Worm (Caenorhabditis elegans) whole organism, L1 larva: Measurements from ENCODE around the gene nhr-78.

Experiments used
- C04F5.9 ChIP-seq: sonication (generic microtip); optimal IDR thresholded peaks from 2 replicates; lab custom pipeline; 2016; ENCODE audit warnings: missing genetic modification characterization, missing compliant biosample characterization
- C34B4.2 ChIP-seq: sonication (generic microtip); optimal IDR thresholded peaks from 2 replicates; lab custom pipeline; 2017; ENCODE audit warnings: mild to moderate bottlenecking, missing genetic modification characterization, missing compliant biosample characterization
- aha-1 ChIP-seq: fragments of 150-350 bp; optimal IDR thresholded peaks from 2 replicates; lab custom pipeline; 2014; ENCODE audit warnings: missing biosample characterization, missing genetic modification characterization
- alr-1 ChIP-seq: fragments of 200-800 bp; sonication (Bioruptor generic); optimal IDR thresholded peaks from 2 replicates; lab custom pipeline; 2018; ENCODE audit warnings: borderline replicate concordance, mild to moderate bottlenecking, missing genetic modification characterization, missing compliant biosample characterization
- ceh-8 ChIP-seq: fragments of 200-800 bp; sonication (Bioruptor generic); optimal IDR thresholded peaks from 2 replicates; lab custom pipeline; 2018; ENCODE audit warnings: mild to moderate bottlenecking, missing genetic modification characterization, moderate library complexity, missing compliant biosample characterization
- ceh-82 ChIP-seq, 3 experiments: fragments of 150-350 bp in 1 of 3; sonication (generic microtip) in 2 of 3; optimal IDR thresholded peaks; 2 replicates each; lab custom pipeline; 2014 to 2017; ENCODE audit warnings: missing biosample characterization in 3 of 3, missing genetic modification characterization in 3 of 3
- ceh-88 ChIP-seq: fragments of 200-800 bp; sonication (Bioruptor generic); IDR thresholded peaks from 2 replicates; pipeline ENCODE4 v1.3.6; 2022; ENCODE audit warnings: missing genetic modification characterization, missing compliant biosample characterization
- dsc-1 ChIP-seq: sonication (generic microtip); optimal IDR thresholded peaks from 2 replicates; lab custom pipeline; 2016; ENCODE audit warnings: mild to moderate bottlenecking, missing genetic modification characterization, missing compliant biosample characterization
- efl-1 ChIP-seq, 4 experiments: fragments of 150-350 bp; optimal IDR thresholded peaks in 3 of 4; peaks in 1 of 4; 1 replicate in 1 of 4; 2 replicates in 3 of 4; lab custom pipeline; 2014; ENCODE audit warnings: missing biosample characterization in 2 of 4, missing genetic modification characterization in 2 of 4, missing genetic modification reagents in 2 of 4
- egl-27 ChIP-seq, 2 experiments: fragments of 150-350 bp in 1 of 2; sonication (generic microtip); optimal IDR thresholded peaks; 3 replicates each; lab custom pipeline; 2017 to 2018; ENCODE audit warnings: missing biosample characterization in 2 of 2, missing genetic modification characterization in 2 of 2, missing genetic modification reagents in 2 of 2
- ets-5 ChIP-seq: fragments of 200-800 bp; sonication (Bioruptor generic); IDR thresholded peaks from 2 replicates; pipeline ENCODE4 v1.3.6; 2022; ENCODE audit warnings: missing genetic modification characterization, missing compliant biosample characterization
- hlh-4 ChIP-seq: sonication (generic microtip); optimal IDR thresholded peaks from 2 replicates; lab custom pipeline; 2016; ENCODE audit warnings: mild to moderate bottlenecking, missing genetic modification characterization, missing compliant biosample characterization
- irx-1 ChIP-seq: sonication (generic microtip); optimal IDR thresholded peaks from 2 replicates; lab custom pipeline; 2016; ENCODE audit warnings: missing genetic modification characterization, missing compliant biosample characterization
- lin-14 ChIP-seq: fragments of 200-800 bp; sonication (Bioruptor generic); optimal IDR thresholded peaks from 2 replicates; lab custom pipeline; 2018; ENCODE audit warnings: mild to moderate bottlenecking, missing genetic modification characterization, moderate library complexity, missing compliant biosample characterization
- lin-15B ChIP-seq: fragments of 150-350 bp; sonication (generic microtip); optimal IDR thresholded peaks from 3 replicates; lab custom pipeline; 2014; ENCODE audit warnings: missing biosample characterization, missing genetic modification characterization
- lsy-2 ChIP-seq, 2 experiments: fragments of 150-350 bp; optimal IDR thresholded peaks; 2 replicates each; lab custom pipeline; 2014; ENCODE audit warnings: missing biosample characterization in 2 of 2, missing genetic modification characterization in 2 of 2
- mdl-1 ChIP-seq, 2 experiments: fragments of 150-350 bp; optimal IDR thresholded peaks; 2 replicates each; lab custom pipeline; 2014 to 2017; ENCODE audit warnings: missing biosample characterization in 2 of 2, missing genetic modification characterization in 2 of 2, inconsistent platforms in 1 of 2
- nhr-12 ChIP-seq: sonication (generic microtip); optimal IDR thresholded peaks from 2 replicates; lab custom pipeline; 2017; ENCODE audit warnings: missing biosample characterization, missing genetic modification characterization
- nhr-19 ChIP-seq: fragments of 200-800 bp; sonication (Bioruptor generic); conservative IDR thresholded peaks from 2 replicates; pipeline ENCODE4 v1.3.6; 2022; ENCODE audit warnings: missing genetic modification characterization, missing compliant biosample characterization
- nhr-20 ChIP-seq: sonication (generic microtip); optimal IDR thresholded peaks from 2 replicates; lab custom pipeline; 2016; ENCODE audit warnings: mild to moderate bottlenecking, missing genetic modification characterization, missing compliant biosample characterization
- pag-3 ChIP-seq: sonication (generic microtip); optimal IDR thresholded peaks from 2 replicates; lab custom pipeline; 2017; ENCODE audit warnings: missing genetic modification characterization, mild to moderate bottlenecking, missing compliant biosample characterization, antibody characterized with exemption, borderline replicate concordance; ENCODE audit not compliant: insufficient read depth
- skn-1 ChIP-seq: fragments of 150-350 bp; optimal IDR thresholded peaks from 2 replicates; lab custom pipeline; 2014; ENCODE audit warnings: missing biosample characterization, missing genetic modification characterization
- snu-23 ChIP-seq: sonication (generic microtip); optimal IDR thresholded peaks from 2 replicates; lab custom pipeline; 2016; ENCODE audit warnings: missing genetic modification characterization, missing compliant biosample characterization
- sptf-1 ChIP-seq: fragments of 150-350 bp; optimal IDR thresholded peaks from 2 replicates; lab custom pipeline; 2014; ENCODE audit warnings: missing biosample characterization, missing genetic modification characterization
- swsn-7 ChIP-seq: sonication (generic microtip); optimal IDR thresholded peaks from 2 replicates; lab custom pipeline; 2016; ENCODE audit warnings: missing genetic modification characterization, missing compliant biosample characterization
- tlp-1 ChIP-seq: fragments of 150-350 bp; optimal IDR thresholded peaks from 2 replicates; lab custom pipeline; 2014; ENCODE audit warnings: missing biosample characterization, missing genetic modification characterization
- unc-130 ChIP-seq: fragments of 150-350 bp; optimal IDR thresholded peaks from 2 replicates; lab custom pipeline; 2017; ENCODE audit warnings: missing biosample characterization, missing genetic modification characterization, inconsistent platforms
- unc-30 ChIP-seq: sonication (generic microtip); optimal IDR thresholded peaks from 2 replicates; lab custom pipeline; 2017; ENCODE audit warnings: missing biosample characterization, missing genetic modification characterization
- zag-1 ChIP-seq: fragments of 150-350 bp; optimal IDR thresholded peaks from 2 replicates; lab custom pipeline; 2014; ENCODE audit warnings: missing biosample characterization, missing genetic modification characterization
- zip-4 ChIP-seq: fragments of 200-800 bp; sonication (Bioruptor generic); optimal IDR thresholded peaks from 2 replicates; lab custom pipeline; 2018; ENCODE audit warnings: mild to moderate bottlenecking, missing genetic modification characterization, moderate library complexity, missing compliant biosample characterization
- ztf-4 ChIP-seq: fragments of 150-350 bp; optimal IDR thresholded peaks from 2 replicates; lab custom pipeline; 2014; ENCODE audit warnings: missing biosample characterization, missing genetic modification characterization

The nhr-78 gene

DNA sequence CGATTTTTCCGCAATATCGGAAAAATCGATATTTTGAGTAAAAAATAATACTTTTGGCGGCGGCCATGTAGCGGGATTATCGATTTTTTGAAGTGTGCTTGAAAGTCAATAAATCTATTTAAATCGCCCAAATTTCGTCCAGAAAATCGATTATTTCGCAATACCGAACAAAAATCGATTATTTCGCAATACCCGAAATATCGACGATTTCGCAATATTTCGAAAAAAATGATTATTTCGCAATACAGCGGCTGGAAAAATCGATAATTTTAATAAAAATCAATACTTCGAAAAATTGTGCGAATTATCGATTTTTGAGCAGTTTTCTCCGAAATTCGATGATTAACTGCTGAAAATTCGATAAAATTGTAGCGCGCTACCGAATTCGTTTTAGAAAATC is 40.4 kb upstream of the nhr-78 start:
- TF ChIP-seq alr-1 (no peak), zip-4 (peak; percentile 65), C04F5.9 (tag; lab: Kevin White, UChicago) (no peak), egl-27 (tag; optimal IDR thresholded peaks at IDR 0.05; lab: Kevin White, UChicago) (no peak), ztf-4 (tag; lab: Kevin White, UChicago) (no peak), dsc-1 (tag; lab: Kevin White, UChicago) (no peak), unc-130 (tag; lab: Kevin White, UChicago) (no peak), ceh-82 (tag; optimal IDR thresholded peaks at IDR 0.05; lab: Kevin White, UChicago) (no peak)
- TF ChIP-seq, all 84 proteins: peak for 1

DNA sequence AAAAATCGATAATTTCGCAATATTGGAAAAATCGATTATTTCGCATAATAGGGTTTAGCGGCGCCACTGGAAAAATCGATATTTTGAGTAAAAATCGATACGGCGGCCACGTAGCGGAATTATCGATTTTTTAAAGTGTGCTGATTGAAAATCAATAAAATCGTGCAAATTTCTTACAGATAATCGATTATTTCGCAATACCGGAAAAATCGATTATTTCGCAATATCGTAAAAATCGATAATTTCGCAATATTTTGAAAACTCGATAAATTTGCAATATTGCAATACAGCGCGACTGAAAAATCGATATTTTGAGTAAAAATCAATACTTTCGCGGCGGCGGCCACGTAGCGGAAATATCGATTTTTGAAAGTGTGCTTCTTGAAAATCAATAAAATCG is 40.0 kb upstream of the nhr-78 start:
- TF ChIP-seq zip-4 (peak; percentile 18), pag-3 (tag; lab: Kevin White, UChicago) (no peak), nhr-12 (tag; lab: Kevin White, UChicago) (no peak)

DNA sequence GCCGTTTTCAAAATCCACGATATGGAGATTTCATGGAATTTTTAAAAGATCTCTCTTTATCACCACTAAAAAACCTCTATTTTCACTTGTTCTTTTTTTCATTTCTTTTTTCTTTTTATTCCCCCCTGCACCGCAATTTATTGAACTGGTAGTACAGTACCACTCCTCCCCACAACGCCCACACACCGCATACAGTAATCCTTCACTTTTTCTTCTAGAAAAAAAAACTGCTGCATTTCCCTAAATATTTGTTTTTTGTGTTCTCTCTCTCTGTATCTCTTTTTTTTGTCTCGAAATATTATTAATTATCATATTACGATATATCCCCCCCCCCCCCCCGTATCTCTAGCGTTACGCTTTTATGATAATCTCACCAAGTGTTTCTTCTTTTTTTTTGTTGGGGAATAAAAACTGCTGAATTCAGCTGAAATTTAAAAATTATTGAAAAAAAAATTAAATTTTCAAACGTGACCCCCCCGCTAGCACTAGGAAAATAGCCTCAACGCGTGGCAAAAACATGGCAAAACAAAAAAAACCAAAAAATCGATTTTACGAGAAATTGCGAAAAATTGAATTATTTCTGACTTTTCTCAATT is 39.2 kb upstream of the nhr-78 start, which contains the start of gene Y24D9B.1:
Y24D9B.1 (plus strand) TSS at position 546 of the 596 bp plus-strand sequence.
- no peak for TF ChIP-seq C34B4.2 (tag; lab: Kevin White, UChicago)
- TF ChIP-seq lin-15B (tag; lab: Kevin White, UChicago), result no peak
- no peak for TF ChIP-seq zag-1 (tag; lab: Kevin White, UChicago)
- TF ChIP-seq swsn-7, result no peak
- TF ChIP-seq tlp-1 (tag; lab: Kevin White, UChicago), result no peak
- no peak for TF ChIP-seq skn-1 (tag; lab: Kevin White, UChicago)
- no peak for TF ChIP-seq unc-30 (tag; lab: Kevin White, UChicago)

DNA sequence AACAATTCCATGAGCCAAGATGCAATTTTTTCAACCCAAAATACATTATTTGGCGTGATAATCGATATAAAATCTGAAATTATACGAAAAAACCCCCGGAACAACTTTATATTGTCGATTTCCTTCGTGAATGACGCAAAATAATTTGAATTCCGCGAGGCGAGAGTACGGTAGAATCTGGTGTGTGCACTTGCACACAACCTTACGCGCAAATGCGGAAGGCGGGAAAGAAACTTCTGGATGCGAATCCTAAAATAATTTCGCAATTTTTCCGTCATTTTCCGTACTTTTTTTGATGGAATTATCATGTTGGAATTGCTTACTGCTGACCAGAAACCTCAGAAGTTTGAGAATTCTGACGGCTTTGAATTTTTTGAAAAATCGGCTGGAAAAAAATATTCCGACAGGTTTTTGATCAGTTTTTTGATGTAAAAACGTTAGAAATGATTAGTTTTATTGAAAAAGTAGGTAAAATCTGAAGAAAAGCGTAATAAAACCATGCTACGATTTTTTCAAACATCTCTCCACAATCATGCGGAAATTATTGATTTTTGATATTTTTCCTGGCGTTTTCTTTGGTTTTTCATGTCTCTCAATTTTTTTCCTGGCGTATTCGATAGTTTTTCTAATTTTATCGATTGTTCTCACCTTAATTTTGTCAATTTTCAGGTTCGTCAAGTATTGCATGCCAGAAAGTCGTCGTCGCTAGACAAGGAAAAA is 29.7 kb upstream of the nhr-78 start, which contains the start of gene set-9:
set-9 (plus strand) TSS at position 670 of the 720 bp plus-strand sequence.
- TF ChIP-seq ceh-88 (no peak), lin-14 (no peak), lsy-2 (tag; optimal IDR thresholded peaks at IDR 0.05; lab: Kevin White, UChicago) (peak in 1 of 2 experiments; percentile 22), efl-1 (optimal IDR thresholded peaks at IDR 0.05; lab: Kevin White, UChicago) (peak in 1 of 2 experiments; percentile 27), efl-1 (GFP tag; optimal IDR thresholded peaks at IDR 0.05 in 1 of 2; lab: Kevin White, UChicago) (peak in 1 of 2 experiments; percentile 34)
- TF ChIP-seq, all 84 proteins: peak for 2

DNA sequence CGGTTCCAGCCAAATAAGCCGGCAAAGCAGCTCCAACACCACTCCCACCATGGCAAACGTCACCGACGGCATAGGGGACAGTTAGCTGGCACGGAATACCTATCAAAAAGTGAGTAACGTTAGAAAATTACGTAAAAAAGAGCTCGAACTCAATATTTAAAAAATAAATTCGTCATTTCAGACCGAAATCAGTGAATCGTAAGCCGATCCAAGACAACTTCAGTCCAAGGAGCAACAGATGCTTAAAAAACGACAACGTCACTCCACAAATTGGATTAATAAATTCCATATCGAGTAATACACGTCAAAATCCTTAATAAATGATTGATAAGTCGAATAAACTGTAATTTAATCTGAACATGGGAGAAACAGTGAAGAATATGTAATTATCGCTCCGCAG is 28.6 kb upstream of the nhr-78 start:
- TF ChIP-seq pag-3 (tag; lab: Kevin White, UChicago) (no peak), aha-1 (tag; lab: Kevin White, UChicago) (no peak), lin-15B (tag; lab: Kevin White, UChicago) (no peak), sptf-1 (tag; lab: Kevin White, UChicago) (no peak), dsc-1 (tag; lab: Kevin White, UChicago) (no peak), nhr-19 (GFP tag; lab: Robert Waterston, UW) (no peak), lin-14 (no peak)

DNA sequence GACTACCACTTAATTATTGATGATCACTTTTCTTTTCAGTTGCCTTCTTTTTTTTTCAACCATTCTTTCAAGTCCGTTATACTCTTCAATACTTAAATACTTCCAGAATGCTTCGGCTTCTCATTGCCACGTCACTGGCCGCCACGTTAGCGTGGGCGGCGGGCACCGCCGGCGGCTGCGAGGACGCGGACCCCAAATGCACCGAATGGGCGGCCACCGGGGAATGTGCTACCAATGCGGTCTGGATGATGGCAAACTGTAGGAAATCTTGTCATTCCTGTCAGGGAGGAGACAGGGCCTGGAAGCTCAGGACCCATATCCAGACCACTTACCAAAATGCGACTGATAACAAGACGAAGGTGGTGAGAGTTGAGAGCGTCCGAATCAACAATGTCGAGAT is 23.5 kb upstream of the nhr-78 start, which contains the start of gene lgc-22:
lgc-22 (plus strand) TSS at position 105 of the 400 bp plus-strand sequence.
- TF ChIP-seq mdl-1 (tag; optimal IDR thresholded peaks at IDR 0.05; lab: Kevin White, UChicago) (no peak), hlh-4 (tag; lab: Kevin White, UChicago) (no peak), ceh-8 (no peak), irx-1 (tag; lab: Kevin White, UChicago) (no peak), snu-23 (GFP tag; lab: Kevin White, UChicago) (no peak), ets-5 (GFP tag; lab: Robert Waterston, UW) (no peak), alr-1 (no peak), nhr-20 (no peak)
- TF ChIP-seq, all 84 proteins: peak for 0
